Fruit fly (Drosophila melanogaster) whole organism, embryonic: ENCODE data around the gene dre4.

Experiments used
- CG11085 ChIP-seq: fragments of 200-800 bp; sonication (Bioruptor generic); IDR thresholded peaks from 2 replicates; pipeline ENCODE4 v1.3.6; 2022; ENCODE audit warnings: missing biosample characterization, missing genetic modification characterization
- CG12236 ChIP-seq: fragments of 200-800 bp; sonication (Bioruptor generic); optimal IDR thresholded peaks from 2 replicates; lab custom pipeline; 2016; ENCODE audit warnings: missing biosample characterization, missing genetic modification characterization
- CG14050 ChIP-seq: fragments of 200-800 bp; sonication (Bioruptor generic); IDR thresholded peaks from 3 replicates; pipeline ENCODE4 v1.3.6; 2022; ENCODE audit warnings: missing biosample characterization, missing genetic modification characterization
- CG1647 ChIP-seq: fragments of 200-800 bp; sonication (Bioruptor generic); optimal IDR thresholded peaks from 3 replicates; lab custom pipeline; 2016; ENCODE audit warnings: missing biosample characterization, missing genetic modification characterization
- CG17359 ChIP-seq: fragments of 200-800 bp; sonication (Bioruptor generic); optimal IDR thresholded peaks from 3 replicates; lab custom pipeline; 2018; ENCODE audit warnings: missing biosample characterization, mild to moderate bottlenecking, missing genetic modification characterization, moderate library complexity
- CG2116 ChIP-seq: fragments of 200-800 bp; sonication (Bioruptor generic); optimal IDR thresholded peaks from 3 replicates; lab custom pipeline; 2018; ENCODE audit warnings: missing biosample characterization, mild to moderate bottlenecking, missing genetic modification characterization
- CG2889 ChIP-seq: fragments of 200-800 bp; sonication (Bioruptor generic); IDR thresholded peaks from 3 replicates; pipeline ENCODE4 v1.3.6; 2022; ENCODE audit warnings: missing biosample characterization, missing genetic modification characterization
- CG32532 ChIP-seq: fragments of 200-800 bp; sonication (Bioruptor generic); IDR thresholded peaks from 2 replicates; pipeline ENCODE4 v1.3.6; 2022; ENCODE audit warnings: missing biosample characterization, missing genetic modification characterization
- CG34376 ChIP-seq: fragments of 200-800 bp; sonication (Bioruptor generic); optimal IDR thresholded peaks from 2 replicates; lab custom pipeline; 2018; ENCODE audit warnings: missing biosample characterization, mild to moderate bottlenecking, missing genetic modification characterization
- CG4404 ChIP-seq: fragments of 200-800 bp; sonication (Bioruptor generic); IDR thresholded peaks from 2 replicates; pipeline ENCODE4 v1.3.6; 2022; ENCODE audit warnings: missing biosample characterization, missing genetic modification characterization
- CG4730 ChIP-seq: fragments of 200-800 bp; sonication (Bioruptor generic); IDR thresholded peaks from 2 replicates; pipeline ENCODE4 v1.3.6; 2022; ENCODE audit warnings: missing biosample characterization, missing genetic modification characterization
- CG4854 ChIP-seq: fragments of 200-800 bp; sonication (Bioruptor generic); optimal IDR thresholded peaks from 2 replicates; lab custom pipeline; 2016; ENCODE audit warnings: missing biosample characterization, missing genetic modification characterization, inconsistent platforms
- CG5180 ChIP-seq: fragments of 200-800 bp; sonication (Bioruptor generic); optimal IDR thresholded peaks from 3 replicates; lab custom pipeline; 2017; ENCODE audit warnings: missing biosample characterization, missing genetic modification characterization, mild to moderate bottlenecking, moderate library complexity, missing genetic modification reagents
- CG6654 ChIP-seq: fragments of 200-800 bp; sonication (Bioruptor generic); optimal IDR thresholded peaks from 2 replicates; lab custom pipeline; 2017; ENCODE audit warnings: missing biosample characterization, mild to moderate bottlenecking, missing genetic modification characterization
- CG7357 ChIP-seq: fragments of 200-800 bp; sonication (Bioruptor generic); IDR thresholded peaks from 3 replicates; pipeline ENCODE4 v1.3.6; 2022; ENCODE audit warnings: missing biosample characterization, missing genetic modification characterization
- D ChIP-seq, 2 experiments: fragments of 200-800 bp in 1 of 2; fragments of >200 bp in 1 of 2; sonication (Bioruptor generic) in 1 of 2; optimal IDR thresholded peaks; 2 replicates in 1 of 2; 3 replicates in 1 of 2; lab custom pipeline; 2017; ENCODE audit warnings: mild to moderate bottlenecking in 1 of 2, missing biosample characterization in 1 of 2, missing genetic modification characterization in 1 of 2, missing genetic modification reagents in 1 of 2
- Dfd ChIP-seq, 2 experiments: fragments of >200 bp; optimal IDR thresholded peaks; 2 replicates each; lab custom pipeline; 2017; ENCODE audit warnings: missing biosample characterization in 2 of 2, missing genetic modification characterization in 2 of 2
- Ets97D ChIP-seq: fragments of 200-800 bp; sonication (Bioruptor generic); optimal IDR thresholded peaks from 3 replicates; lab custom pipeline; 2016; ENCODE audit warnings: missing biosample characterization, missing genetic modification characterization
- Fer3 ChIP-seq: fragments of 200-800 bp; sonication (Bioruptor generic); optimal IDR thresholded peaks from 2 replicates; lab custom pipeline; 2018; ENCODE audit warnings: missing biosample characterization, mild to moderate bottlenecking, missing genetic modification characterization, moderate library complexity
- Gug ChIP-seq: fragments of 200-800 bp; sonication (Bioruptor generic); IDR thresholded peaks from 4 replicates; pipeline ENCODE4 v1.3.6; 2022; ENCODE audit warnings: missing biosample characterization, missing genetic modification characterization
- Hmr ChIP-seq: fragments of 200-800 bp; sonication (Bioruptor generic); optimal IDR thresholded peaks from 3 replicates; lab custom pipeline; 2017; ENCODE audit warnings: mild to moderate bottlenecking, missing biosample characterization, missing genetic modification reagents, missing genetic modification characterization
- Nf-YB ChIP-seq: fragments of 200-800 bp; sonication (Bioruptor generic); optimal IDR thresholded peaks from 3 replicates; lab custom pipeline; 2019; ENCODE audit warnings: missing biosample characterization, mild to moderate bottlenecking, missing genetic modification characterization, moderate library complexity
- PHDP ChIP-seq: fragments of 200-800 bp; sonication (Bioruptor generic); optimal IDR thresholded peaks from 3 replicates; lab custom pipeline; 2018; ENCODE audit warnings: missing biosample characterization, mild to moderate bottlenecking, missing genetic modification characterization, moderate library complexity
- Sox100B ChIP-seq: fragments of 200-800 bp; sonication (Bioruptor generic); optimal IDR thresholded peaks from 3 replicates; lab custom pipeline; 2018; ENCODE audit warnings: missing biosample characterization, mild to moderate bottlenecking, missing genetic modification characterization
- ab ChIP-seq: fragments of 200-800 bp; sonication (Bioruptor generic); optimal IDR thresholded peaks from 2 replicates; lab custom pipeline; 2016; ENCODE audit warnings: missing biosample characterization, missing genetic modification characterization
- ac ChIP-seq: fragments of 200-800 bp; sonication (Bioruptor generic); optimal IDR thresholded peaks from 3 replicates; lab custom pipeline; 2017; ENCODE audit warnings: missing biosample characterization, mild to moderate bottlenecking, missing genetic modification characterization
- aop ChIP-seq: fragments of 200-800 bp; sonication (Bioruptor generic); IDR thresholded peaks from 2 replicates; pipeline ENCODE4 v1.3.6; 2022; ENCODE audit warnings: missing biosample characterization, missing genetic modification characterization
- btn ChIP-seq: fragments of 200-800 bp; sonication (Bioruptor generic); optimal IDR thresholded peaks from 2 replicates; lab custom pipeline; 2016; ENCODE audit warnings: missing biosample characterization, missing genetic modification characterization
- cad ChIP-seq: fragments of >200 bp; optimal IDR thresholded peaks from 2 replicates; lab custom pipeline; 2017; ENCODE audit warnings: missing biosample characterization, missing genetic modification characterization
- chn ChIP-seq: fragments of 200-800 bp; sonication (Bioruptor generic); optimal IDR thresholded peaks from 2 replicates; lab custom pipeline; 2016; ENCODE audit warnings: missing biosample characterization, missing genetic modification characterization
- dan ChIP-seq: fragments of 200-800 bp; sonication (Bioruptor generic); IDR thresholded peaks from 2 replicates; pipeline ENCODE4 v1.3.6; 2022; ENCODE audit warnings: missing biosample characterization, missing genetic modification characterization
- dysf ChIP-seq: fragments of 200-800 bp; sonication (Bioruptor generic); IDR thresholded peaks from 3 replicates; pipeline ENCODE4 v1.3.6; 2022; ENCODE audit warnings: missing biosample characterization, missing genetic modification characterization
- ems ChIP-seq: fragments of 200-800 bp; sonication (Bioruptor generic); optimal IDR thresholded peaks from 3 replicates; lab custom pipeline; 2016; ENCODE audit warnings: missing biosample characterization, missing genetic modification characterization
- gem ChIP-seq: fragments of 200-800 bp; sonication (Bioruptor generic); optimal IDR thresholded peaks from 2 replicates; lab custom pipeline; 2019; ENCODE audit warnings: missing biosample characterization, mild to moderate bottlenecking, missing genetic modification characterization, moderate library complexity
- jing ChIP-seq: fragments of 200-800 bp; sonication (Bioruptor generic); optimal IDR thresholded peaks from 2 replicates; lab custom pipeline; 2018; ENCODE audit warnings: missing biosample characterization, mild to moderate bottlenecking, missing genetic modification characterization
- klu ChIP-seq: fragments of 200-800 bp; sonication (Bioruptor generic); IDR thresholded peaks from 2 replicates; pipeline ENCODE4 v1.3.6; 2022; ENCODE audit warnings: missing biosample characterization, missing genetic modification characterization
- nom ChIP-seq: fragments of 200-800 bp; sonication (Bioruptor generic); optimal IDR thresholded peaks from 2 replicates; lab custom pipeline; 2017; ENCODE audit warnings: missing biosample characterization, missing genetic modification characterization, mild to moderate bottlenecking, moderate library complexity, missing genetic modification reagents
- org-1 ChIP-seq: fragments of 200-800 bp; sonication (Bioruptor generic); optimal IDR thresholded peaks from 2 replicates; lab custom pipeline; 2017; ENCODE audit warnings: missing biosample characterization, missing genetic modification characterization
- pho ChIP-seq: fragments of 200-800 bp; sonication (Bioruptor generic); optimal IDR thresholded peaks from 2 replicates; lab custom pipeline; 2016; ENCODE audit warnings: missing biosample characterization, missing genetic modification characterization
- phol ChIP-seq: fragments of 200-800 bp; sonication (Bioruptor generic); optimal IDR thresholded peaks from 3 replicates; lab custom pipeline; 2018; ENCODE audit warnings: missing biosample characterization, mild to moderate bottlenecking, missing genetic modification characterization, moderate library complexity
- ranshi ChIP-seq: fragments of 200-800 bp; sonication (Bioruptor generic); IDR thresholded peaks from 2 replicates; pipeline ENCODE4 v1.3.6; 2022; ENCODE audit warnings: missing biosample characterization, missing genetic modification characterization
- row ChIP-seq: fragments of 200-800 bp; sonication (Bioruptor generic); IDR thresholded peaks from 3 replicates; pipeline ENCODE4 v1.3.6; 2022; ENCODE audit warnings: missing biosample characterization, missing genetic modification characterization
- salm ChIP-seq: fragments of 200-800 bp; sonication (Bioruptor generic); optimal IDR thresholded peaks from 2 replicates; lab custom pipeline; 2018; ENCODE audit warnings: missing biosample characterization, mild to moderate bottlenecking, missing genetic modification characterization
- sens ChIP-seq: fragments of 200-800 bp; sonication (Bioruptor generic); peaks from one replicate; lab custom pipeline; 2016; ENCODE audit warnings: missing biosample characterization, missing genetic modification characterization
- sisA ChIP-seq: fragments of 200-800 bp; sonication (Bioruptor generic); IDR thresholded peaks from 2 replicates; pipeline ENCODE4 v1.3.6; 2022; ENCODE audit warnings: missing biosample characterization, missing genetic modification characterization
- slbo ChIP-seq: fragments of 200-800 bp; sonication (Bioruptor generic); IDR thresholded peaks from 2 replicates; pipeline ENCODE4 v1.3.6; 2022; ENCODE audit warnings: missing biosample characterization, missing genetic modification characterization
- tna ChIP-seq: fragments of 200-800 bp; sonication (Bioruptor generic); IDR thresholded peaks from 2 replicates; pipeline ENCODE4 v1.3.6; 2022; ENCODE audit warnings: missing biosample characterization, missing genetic modification characterization; ENCODE audit not compliant: partially characterized antibody
- trh ChIP-seq: fragments of 200-800 bp; sonication (Bioruptor generic); optimal IDR thresholded peaks from 2 replicates; lab custom pipeline; 2016; ENCODE audit warnings: missing biosample characterization, missing genetic modification characterization
- vfl ChIP-seq: fragments of 200-800 bp; sonication (Bioruptor generic); optimal IDR thresholded peaks from 2 replicates; lab custom pipeline; 2016; ENCODE audit warnings: missing biosample characterization, missing genetic modification characterization
- wdn ChIP-seq: fragments of 200-800 bp; sonication (Bioruptor generic); IDR thresholded peaks from 2 replicates; pipeline ENCODE4 v1.3.6; 2022; ENCODE audit warnings: missing biosample characterization, missing genetic modification characterization

The dre4 gene

DNA sequence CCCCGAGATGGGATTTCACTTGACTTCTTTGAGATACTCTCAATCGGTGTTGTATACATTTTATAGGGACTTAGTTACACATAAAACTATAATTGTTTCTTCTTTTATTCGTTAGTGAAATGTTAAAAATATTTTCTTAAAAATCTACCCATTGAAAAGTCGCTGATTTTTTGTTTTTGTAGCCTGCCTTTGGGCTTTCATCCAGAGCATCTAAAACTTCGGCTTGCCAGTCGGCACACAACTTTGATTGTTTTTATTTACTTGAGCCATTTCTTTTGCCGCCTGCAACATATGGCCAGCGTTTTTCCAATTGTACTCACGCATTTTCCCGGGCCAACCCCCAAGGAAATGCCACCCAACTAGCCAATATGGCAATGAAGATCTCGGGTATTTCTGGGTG is 15.8 kb upstream of the dre4 start (continued):
- TF ChIP-seq CG17359 (tag; lab: Kevin White, UChicago) (peak; percentile 55), Fer3 (tag; lab: Kevin White, UChicago) (peak; percentile 15), phol (no peak), CG32532 (no peak), Gug (GFP tag; lab: Robert Waterston, UW) (no peak), chn (GFP tag; lab: Kevin White, UChicago) (no peak), Hmr (GFP tag; lab: Kevin White, UChicago) (peak; percentile 22), cad (GFP tag; lab: Kevin White, UChicago) (peak; percentile 16), ab (GFP tag; lab: Kevin White, UChicago) (no peak), jing (GFP tag; lab: Kevin White, UChicago) (no peak), nom (GFP tag; lab: Kevin White, UChicago) (peak; percentile 16), CG4730 (no peak), salm (tag; lab: Kevin White, UChicago) (no peak), CG2116 (GFP tag; lab: Kevin White, UChicago) (no peak), PHDP (no peak), vfl (no peak), row (GFP tag; lab: Robert Waterston, UW) (peak; percentile 47; the same call in 2 of the 3 replicates), D (optimal IDR thresholded peaks at IDR 0.05; lab: Kevin White, UChicago) (no peak), D (GFP tag; optimal IDR thresholded peaks at IDR 0.05; lab: Kevin White, UChicago) (no peak), CG5180 (no peak), pho (GFP tag; lab: Kevin White, UChicago) (no peak), dan (no peak), Dfd (GFP tag; optimal IDR thresholded peaks at IDR 0.05; lab: Kevin White, UChicago) (no peak), tna (GFP tag; lab: Robert Waterston, UW) (no peak), ems (GFP tag; lab: Kevin White, UChicago) (no peak), Nf-YB (GFP tag; lab: Kevin White, UChicago) (peak; percentile 3), CG12236 (no peak), wdn (0 out of 2 replicates have a peak, but pooled peaks have one; percentile 7), Sox100B (GFP tag; lab: Kevin White, UChicago) (no peak), btn (GFP tag; lab: Kevin White, UChicago) (no peak), CG4854 (GFP tag; lab: Kevin White, UChicago) (no peak), ranshi (GFP tag; lab: Robert Waterston, UW) (no peak), slbo (0 out of 2 replicates have a peak, but pooled peaks have one; percentile 17), CG7357 (GFP tag; lab: Robert Waterston, UW) (0 out of 3 replicates have a peak, but pooled peaks have one; percentile 17), CG6654 (peak; percentile 92), Ets97D (GFP tag; lab: Kevin White, UChicago) (no peak), trh (no peak), ac (GFP tag; lab: Kevin White, UChicago) (no peak), CG2889 (no peak), gem (tag; lab: Kevin White, UChicago) (peak; percentile 43), CG11085 (GFP tag; lab: Robert Waterston, UW) (no peak), sisA (GFP tag; lab: Robert Waterston, UW) (no peak), CG4404 (GFP tag; lab: Robert Waterston, UW) (no peak), org-1 (GFP tag; lab: Kevin White, UChicago) (no peak), klu (GFP tag; lab: Robert Waterston, UW) (no peak), CG14050 (GFP tag; lab: Robert Waterston, UW) (no peak), CG34376 (no peak), CG1647 (GFP tag; lab: Kevin White, UChicago) (no peak), dysf (GFP tag; lab: Robert Waterston, UW) (peak; percentile 53; the same call in 2 of the 3 replicates), sens (peak; percentile 38), aop (GFP tag; lab: Robert Waterston, UW) (no peak)
- TF ChIP-seq, all 482 proteins: peak for 15
